Worm (Caenorhabditis elegans) whole organism, late embryonic: Measurements from ENCODE around the gene kcnl-1.

ENCODE experiments used
- C08G9.2 ChIP-seq: sonication (generic microtip); optimal IDR thresholded peaks from 2 replicates; lab custom pipeline; 2016; ENCODE audit warnings: mild to moderate bottlenecking, missing genetic modification characterization, moderate library complexity, missing compliant biosample characterization
- ama-1 ChIP-seq: fragments of 150-350 bp; optimal IDR thresholded peaks from 2 replicates; lab custom pipeline; 2014
- ceh-18 ChIP-seq: sonication (generic microtip); optimal IDR thresholded peaks from 2 replicates; lab custom pipeline; 2016; ENCODE audit warnings: missing genetic modification characterization, missing compliant biosample characterization
- ceh-45 ChIP-seq: fragments of 200-800 bp; sonication (Bioruptor generic); IDR thresholded peaks from 2 replicates; pipeline ENCODE4 v1.3.6; 2022; ENCODE audit warnings: missing genetic modification reagents, missing genetic modification characterization, missing compliant biosample characterization
- ceh-6 ChIP-seq: fragments of 200-800 bp; sonication (Bioruptor generic); optimal IDR thresholded peaks from 2 replicates; lab custom pipeline; 2018; ENCODE audit warnings: mild to moderate bottlenecking, missing genetic modification characterization, missing compliant biosample characterization
- dve-1 ChIP-seq: sonication (generic microtip); optimal IDR thresholded peaks from 2 replicates; lab custom pipeline; 2017; ENCODE audit warnings: antibody characterized with exemption, mild to moderate bottlenecking, missing genetic modification characterization, missing compliant biosample characterization
- ets-4 ChIP-seq: sonication (generic microtip); optimal IDR thresholded peaks from 2 replicates; lab custom pipeline; 2016; ENCODE audit warnings: missing genetic modification characterization, missing compliant biosample characterization
- fkh-6 ChIP-seq: sonication (generic microtip); optimal IDR thresholded peaks from 2 replicates; lab custom pipeline; 2016; ENCODE audit warnings: missing genetic modification characterization, missing compliant biosample characterization
- hlh-30 ChIP-seq: sonication (generic microtip); optimal IDR thresholded peaks from 2 replicates; lab custom pipeline; 2017; ENCODE audit warnings: antibody characterized with exemption, missing genetic modification characterization, missing compliant biosample characterization; ENCODE audit not compliant: insufficient read depth
- odd-2 ChIP-seq: sonication (generic microtip); optimal IDR thresholded peaks from 2 replicates; lab custom pipeline; 2017; ENCODE audit warnings: antibody characterized with exemption, mild to moderate bottlenecking, missing genetic modification characterization, missing compliant biosample characterization
- pax-1 ChIP-seq: fragments of 150-350 bp; optimal IDR thresholded peaks from 2 replicates; lab custom pipeline; 2014; ENCODE audit warnings: missing biosample characterization, missing genetic modification characterization
- pqm-1 ChIP-seq: sonication (generic microtip); optimal IDR thresholded peaks from 2 replicates; lab custom pipeline; 2016; ENCODE audit warnings: missing genetic modification characterization, missing compliant biosample characterization
- zip-5 ChIP-seq: sonication (generic microtip); optimal IDR thresholded peaks from 2 replicates; lab custom pipeline; 2016; ENCODE audit warnings: missing genetic modification characterization, missing compliant biosample characterization

ce11 chrV:19590826-19591225 is 25.6 kb downstream of the kcnl-1 start:
- no peak for TF ChIP-seq fkh-6 (tag; lab: Kevin White, UChicago)
- no peak for TF ChIP-seq ama-1 (lab: Kevin White, UChicago)
- TF ChIP-seq C08G9.2 = no peak
- no peak for TF ChIP-seq ceh-45
- no peak for TF ChIP-seq hlh-30 (tag; lab: Kevin White, UChicago)
- TF ChIP-seq pax-1 (tag; lab: Kevin White, UChicago) = no peak
- TF ChIP-seq odd-2 (tag; lab: Kevin White, UChicago) = no peak
- TF ChIP-seq ceh-18 = no peak
- no peak for TF ChIP-seq zip-5 (tag; lab: Kevin White, UChicago)
- no peak for TF ChIP-seq ceh-6 (GFP tag; lab: Kevin White, UChicago)
- no peak for TF ChIP-seq dve-1 (tag; lab: Kevin White, UChicago)
- no peak for TF ChIP-seq ets-4 (tag; lab: Kevin White, UChicago)
- TF ChIP-seq pqm-1 (tag; lab: Kevin White, UChicago) = no peak
